Fruit fly (Drosophila melanogaster): ENCODE data around the gene CG11327.
A peak's percentile ranks its signal among the peaks of the same experiment; 100 is the strongest.

The CG11327 gene

dm6 chr2L:6683992-6684882 lies 2.3 kb downstream of the CG11327 start, which contains the start of gene Nhe3:
TSS of gene Nhe3 (minus strand) at chr2L:6684364.
- TF ChIP-seq CG16779 (tag; optimal IDR thresholded peaks at IDR 0.05) (no peak), CG6163 (GFP tag; IDR thresholded peaks at IDR 0.05) (peak; percentile 80; the same call in 2 of the 3 replicates), CG9139 (GFP tag; optimal IDR thresholded peaks at IDR 0.05) (no peak), Eip93F (GFP tag; optimal IDR thresholded peaks at IDR 0.05) (peak; percentile 25), CG32006 (GFP tag; optimal IDR thresholded peaks at IDR 0.05) (no peak), Ets21C (GFP tag; optimal IDR thresholded peaks at IDR 0.05) (peak; percentile 73), CG8632 (GFP tag; optimal IDR thresholded peaks at IDR 0.05) (peak; percentile 73), CG11902 (GFP tag; optimal IDR thresholded peaks at IDR 0.05) (peak; percentile 94), topi (GFP tag; optimal IDR thresholded peaks at IDR 0.05) (peak; percentile 81), Hr4 (GFP tag; optimal IDR thresholded peaks at IDR 0.05) (peak; percentile 80), OdsH (GFP tag; optimal IDR thresholded peaks at IDR 0.05) (no peak), Gug (GFP tag; IDR thresholded peaks at IDR 0.05) (peak; percentile 40), CG8319 (GFP tag; optimal IDR thresholded peaks at IDR 0.05) (peak; percentile 70), CG7368 (GFP tag; optimal IDR thresholded peaks at IDR 0.05) (no peak), dac (GFP tag; optimal IDR thresholded peaks at IDR 0.05) (peak; percentile 45), CG3032 (tag; optimal IDR thresholded peaks at IDR 0.05) (peak; percentile 71), lz (GFP tag; optimal IDR thresholded peaks at IDR 0.05) (peak; percentile 90), esn (GFP tag; optimal IDR thresholded peaks at IDR 0.05) (peak; percentile 89), CG4318 (GFP tag; optimal IDR thresholded peaks at IDR 0.05) (no peak), CG6854 (GFP tag; optimal IDR thresholded peaks at IDR 0.05) (peak; percentile 9), spab (GFP tag; optimal IDR thresholded peaks at IDR 0.05) (no peak), cyc (GFP tag; optimal IDR thresholded peaks at IDR 0.05) (peak; percentile 82), CG10669 (GFP tag; optimal IDR thresholded peaks at IDR 0.05) (no peak), Eip78C (GFP tag) (peak; percentile 94), CG6792 (GFP tag; optimal IDR thresholded peaks at IDR 0.05) (peak; percentile 79), Smox (GFP tag; optimal IDR thresholded peaks at IDR 0.05) (no peak), svp (GFP tag) (peak; percentile 87), Hr39 (GFP tag; optimal IDR thresholded peaks at IDR 0.05) (peak; percentile 86), ss (GFP tag; optimal IDR thresholded peaks at IDR 0.05) (no peak), salr (GFP tag; optimal IDR thresholded peaks at IDR 0.05) (peak in 1 of 2 experiments; percentile 29), fkh (GFP tag; optimal IDR thresholded peaks at IDR 0.05) (peak; percentile 45), CG11294 (GFP tag; IDR thresholded peaks at IDR 0.05) (peak; percentile 62; the same call in 1 of the 2 replicates), Hr38 (GFP tag; optimal IDR thresholded peaks at IDR 0.05) (no peak), CG31627 (GFP tag; optimal IDR thresholded peaks at IDR 0.05) (peak; percentile 85), Ets96B (tag; optimal IDR thresholded peaks at IDR 0.05) (no peak), CG11762 (GFP tag; optimal IDR thresholded peaks at IDR 0.05; ENCODE audit: insufficient read depth) (no peak), pdm3 (GFP tag; optimal IDR thresholded peaks at IDR 0.05) (peak; percentile 32), Sox102F (GFP tag; optimal IDR thresholded peaks at IDR 0.05) (no peak), CG34406 (GFP tag; optimal IDR thresholded peaks at IDR 0.05) (peak; percentile 81), eg (GFP tag; IDR thresholded peaks at IDR 0.05) (peak; percentile 80), CG10631 (GFP tag; optimal IDR thresholded peaks at IDR 0.05) (no peak), CG15336 (GFP tag; IDR thresholded peaks at IDR 0.05) (peak; percentile 61; the same call in 1 of the 2 replicates), fd85E (GFP tag; optimal IDR thresholded peaks at IDR 0.05) (no peak), fd59A (GFP tag; optimal IDR thresholded peaks at IDR 0.05) (peak; percentile 27), dsx (GFP tag; optimal IDR thresholded peaks at IDR 0.05; ENCODE audit: poor library complexity, severe bottlenecking) (no peak), Sox14 (GFP tag; optimal IDR thresholded peaks at IDR 0.05) (peak; percentile 84), Sox15 (GFP tag; optimal IDR thresholded peaks at IDR 0.05) (peak; percentile 71), CG3919 (GFP tag; optimal IDR thresholded peaks at IDR 0.05) (no peak), CG8119 (GFP tag; IDR thresholded peaks at IDR 0.05) (no peak; the same call in 2 of the 3 replicates), CG1621 (tag; optimal IDR thresholded peaks at IDR 0.05) (peak; percentile 85)
